Worm (Caenorhabditis elegans) whole organism, L3 larva: ENCODE data around the gene ZK1290.10.

Source experiments
- R02D3.7 ChIP-seq: fragments of 150-350 bp; optimal IDR thresholded peaks from 2 replicates; lab custom pipeline; 2014; ENCODE audit warnings: missing biosample characterization, missing genetic modification characterization
- ZK546.5 ChIP-seq: sonication (generic microtip); optimal IDR thresholded peaks from 2 replicates; lab custom pipeline; 2017; ENCODE audit warnings: missing biosample characterization, missing genetic modification characterization
- aly-2 ChIP-seq: fragments of 150-350 bp; optimal IDR thresholded peaks from 2 replicates; lab custom pipeline; 2014; ENCODE audit warnings: missing biosample characterization, missing genetic modification characterization
- ama-1 ChIP-seq: fragments of 150-350 bp; optimal IDR thresholded peaks from 2 replicates; lab custom pipeline; 2018
- ceh-16 ChIP-seq: sonication (generic microtip); optimal IDR thresholded peaks from 2 replicates; lab custom pipeline; 2017; ENCODE audit warnings: missing biosample characterization, missing genetic modification characterization
- ceh-28 ChIP-seq: fragments of 150-350 bp; optimal IDR thresholded peaks from 2 replicates; lab custom pipeline; 2014; ENCODE audit warnings: missing biosample characterization, missing genetic modification reagents, missing genetic modification characterization
- ceh-82 ChIP-seq: fragments of 150-350 bp; optimal IDR thresholded peaks from 2 replicates; lab custom pipeline; 2014; ENCODE audit warnings: missing biosample characterization, missing genetic modification characterization
- ceh-9 ChIP-seq: sonication (generic microtip); optimal IDR thresholded peaks from 2 replicates; lab custom pipeline; 2018; ENCODE audit warnings: missing biosample characterization, missing genetic modification characterization
- daf-12 ChIP-seq: fragments of 150-350 bp; optimal IDR thresholded peaks from 2 replicates; lab custom pipeline; 2014; ENCODE audit warnings: missing biosample characterization, missing genetic modification reagents, missing genetic modification characterization
- egl-27 ChIP-seq: sonication (generic microtip); optimal IDR thresholded peaks from 4 replicates; lab custom pipeline; 2017; ENCODE audit warnings: missing biosample characterization, missing genetic modification reagents, missing genetic modification characterization
- egl-5 ChIP-seq: fragments of 150-350 bp; optimal IDR thresholded peaks from 2 replicates; lab custom pipeline; 2017; ENCODE audit warnings: missing biosample characterization, missing genetic modification reagents, missing genetic modification characterization, inconsistent platforms
- elt-1 ChIP-seq: fragments of 150-350 bp; optimal IDR thresholded peaks from 2 replicates; lab custom pipeline; 2014; ENCODE audit warnings: missing biosample characterization, missing genetic modification characterization
- elt-2 ChIP-seq: sonication (generic microtip); optimal IDR thresholded peaks from 2 replicates; lab custom pipeline; 2016; ENCODE audit warnings: missing genetic modification reagents, mild to moderate bottlenecking, missing genetic modification characterization, missing compliant biosample characterization
- elt-3 ChIP-seq, 3 experiments: fragments of 150-350 bp in 1 of 3; sonication (generic microtip) in 2 of 3; optimal IDR thresholded peaks; 2 replicates in 2 of 3; 4 replicates in 1 of 3; lab custom pipeline; 2014 to 2017; ENCODE audit warnings: missing biosample characterization in 3 of 3, missing genetic modification characterization in 3 of 3
- eor-1 ChIP-seq, 2 experiments: fragments of 150-350 bp; optimal IDR thresholded peaks; 2 replicates each; lab custom pipeline; 2014 to 2018; ENCODE audit warnings: missing biosample characterization in 2 of 2, missing genetic modification characterization in 2 of 2
- fkh-10 ChIP-seq: sonication (generic microtip); optimal IDR thresholded peaks from 2 replicates; lab custom pipeline; 2017; ENCODE audit warnings: missing biosample characterization, missing genetic modification reagents, missing genetic modification characterization
- fkh-2 ChIP-seq: fragments of 150-350 bp; optimal IDR thresholded peaks from 2 replicates; lab custom pipeline; 2014; ENCODE audit warnings: missing biosample characterization, missing genetic modification reagents, missing genetic modification characterization
- fos-1 ChIP-seq: fragments of 150-350 bp; optimal IDR thresholded peaks from 2 replicates; lab custom pipeline; 2014; ENCODE audit warnings: missing biosample characterization, missing genetic modification characterization
- hmg-11 ChIP-seq: sonication (generic microtip); optimal IDR thresholded peaks from 2 replicates; lab custom pipeline; 2016; ENCODE audit warnings: missing genetic modification characterization, missing compliant biosample characterization
- jun-1 ChIP-seq: fragments of 150-350 bp; optimal IDR thresholded peaks from 2 replicates; lab custom pipeline; 2014; ENCODE audit warnings: missing biosample characterization, missing genetic modification reagents, missing genetic modification characterization
- lin-15B ChIP-seq: fragments of 150-350 bp; optimal IDR thresholded peaks from 2 replicates; lab custom pipeline; 2014; ENCODE audit warnings: missing biosample characterization, missing genetic modification characterization
- lin-39 ChIP-seq: fragments of 150-350 bp; optimal IDR thresholded peaks from 2 replicates; lab custom pipeline; 2018; ENCODE audit warnings: missing biosample characterization, missing genetic modification reagents, missing genetic modification characterization
- lsy-12 ChIP-seq: sonication (generic microtip); optimal IDR thresholded peaks from 2 replicates; lab custom pipeline; 2016; ENCODE audit warnings: mild to moderate bottlenecking, missing genetic modification characterization, missing compliant biosample characterization
- mdl-1 ChIP-seq: fragments of 150-350 bp; optimal IDR thresholded peaks from 2 replicates; lab custom pipeline; 2014; ENCODE audit warnings: missing biosample characterization, missing genetic modification characterization
- mml-1 ChIP-seq: fragments of 150-350 bp; sonication (generic microtip); optimal IDR thresholded peaks from 3 replicates; lab custom pipeline; 2014; ENCODE audit warnings: missing biosample characterization, missing genetic modification characterization
- nfya-1 ChIP-seq: sonication (generic microtip); optimal IDR thresholded peaks from 2 replicates; lab custom pipeline; 2017; ENCODE audit warnings: missing genetic modification characterization, mild to moderate bottlenecking, missing compliant biosample characterization, antibody characterized with exemption, moderate library complexity; ENCODE audit not compliant: insufficient read depth
- nhr-11 ChIP-seq: fragments of 150-350 bp; optimal IDR thresholded peaks from 2 replicates; lab custom pipeline; 2014; ENCODE audit warnings: missing biosample characterization, missing genetic modification characterization
- nhr-12 ChIP-seq: fragments of 150-350 bp; optimal IDR thresholded peaks from 2 replicates; lab custom pipeline; 2014; ENCODE audit warnings: missing biosample characterization, missing genetic modification characterization
- nhr-23 ChIP-seq: fragments of 150-350 bp; optimal IDR thresholded peaks from 2 replicates; lab custom pipeline; 2014; ENCODE audit warnings: missing biosample characterization, missing genetic modification reagents, missing genetic modification characterization
- nhr-237 ChIP-seq: fragments of 150-350 bp; optimal IDR thresholded peaks from 2 replicates; lab custom pipeline; 2014; ENCODE audit warnings: missing biosample characterization, missing genetic modification characterization
- nhr-25 ChIP-seq: sonication (generic microtip); optimal IDR thresholded peaks from 2 replicates; lab custom pipeline; 2017; ENCODE audit warnings: missing biosample characterization, missing genetic modification characterization
- nhr-28 ChIP-seq: fragments of 150-350 bp; optimal IDR thresholded peaks from 2 replicates; lab custom pipeline; 2014; ENCODE audit warnings: missing biosample characterization, missing genetic modification characterization
- nhr-43 ChIP-seq: sonication (generic microtip); optimal IDR thresholded peaks from 2 replicates; lab custom pipeline; 2016; ENCODE audit warnings: mild to moderate bottlenecking, missing genetic modification characterization, missing compliant biosample characterization; ENCODE audit not compliant: poor library complexity, severe bottlenecking
- nhr-67 ChIP-seq: fragments of 150-350 bp; optimal IDR thresholded peaks from 2 replicates; lab custom pipeline; 2014; ENCODE audit warnings: missing biosample characterization, missing genetic modification characterization
- nhr-76 ChIP-seq: fragments of 150-350 bp; sonication (generic microtip); optimal IDR thresholded peaks from 5 replicates; lab custom pipeline; 2014; ENCODE audit warnings: missing biosample characterization, missing genetic modification characterization
- nhr-77 ChIP-seq: fragments of 150-350 bp; optimal IDR thresholded peaks from 2 replicates; lab custom pipeline; 2014; ENCODE audit warnings: missing biosample characterization, missing genetic modification characterization
- pha-4 ChIP-seq: fragments of 150-350 bp; optimal IDR thresholded peaks from 2 replicates; lab custom pipeline; 2014; ENCODE audit warnings: missing biosample characterization, missing genetic modification reagents, missing genetic modification characterization
- pqm-1 ChIP-seq: fragments of 150-350 bp; optimal IDR thresholded peaks from 2 replicates; lab custom pipeline; 2017; ENCODE audit warnings: missing biosample characterization, missing genetic modification characterization, inconsistent platforms
- sea-2 ChIP-seq: fragments of 150-350 bp; sonication (generic microtip); optimal IDR thresholded peaks from 4 replicates; lab custom pipeline; 2014; ENCODE audit warnings: missing biosample characterization, missing genetic modification reagents, missing genetic modification characterization
- skn-1 ChIP-seq: fragments of 150-350 bp; optimal IDR thresholded peaks from 2 replicates; lab custom pipeline; 2014; ENCODE audit warnings: missing biosample characterization, missing genetic modification characterization
- snpc-4 ChIP-seq: fragments of 150-350 bp; optimal IDR thresholded peaks from 2 replicates; lab custom pipeline; 2014; ENCODE audit warnings: missing biosample characterization, missing genetic modification characterization
- tbx-2 ChIP-seq: sonication (generic microtip); optimal IDR thresholded peaks from 2 replicates; lab custom pipeline; 2016; ENCODE audit warnings: mild to moderate bottlenecking, missing genetic modification characterization, missing compliant biosample characterization
- unc-39 ChIP-seq: sonication (generic microtip); optimal IDR thresholded peaks from 4 replicates; lab custom pipeline; 2017; ENCODE audit warnings: missing biosample characterization, missing genetic modification characterization
- unc-62 ChIP-seq: fragments of 150-350 bp; sonication (generic microtip); optimal IDR thresholded peaks from 4 replicates; lab custom pipeline; 2014; ENCODE audit warnings: missing biosample characterization, missing genetic modification reagents, missing genetic modification characterization
- zag-1 ChIP-seq: fragments of 150-350 bp; optimal IDR thresholded peaks from 2 replicates; lab custom pipeline; 2014; ENCODE audit warnings: missing biosample characterization, missing genetic modification characterization
- ztf-11 ChIP-seq: fragments of 150-350 bp; optimal IDR thresholded peaks from 2 replicates; lab custom pipeline; 2014; ENCODE audit warnings: missing biosample characterization, missing genetic modification characterization
- ztf-4 ChIP-seq: fragments of 150-350 bp; optimal IDR thresholded peaks from 2 replicates; lab custom pipeline; 2014; ENCODE audit warnings: missing biosample characterization, missing genetic modification characterization

The ZK1290.10 gene

DNA sequence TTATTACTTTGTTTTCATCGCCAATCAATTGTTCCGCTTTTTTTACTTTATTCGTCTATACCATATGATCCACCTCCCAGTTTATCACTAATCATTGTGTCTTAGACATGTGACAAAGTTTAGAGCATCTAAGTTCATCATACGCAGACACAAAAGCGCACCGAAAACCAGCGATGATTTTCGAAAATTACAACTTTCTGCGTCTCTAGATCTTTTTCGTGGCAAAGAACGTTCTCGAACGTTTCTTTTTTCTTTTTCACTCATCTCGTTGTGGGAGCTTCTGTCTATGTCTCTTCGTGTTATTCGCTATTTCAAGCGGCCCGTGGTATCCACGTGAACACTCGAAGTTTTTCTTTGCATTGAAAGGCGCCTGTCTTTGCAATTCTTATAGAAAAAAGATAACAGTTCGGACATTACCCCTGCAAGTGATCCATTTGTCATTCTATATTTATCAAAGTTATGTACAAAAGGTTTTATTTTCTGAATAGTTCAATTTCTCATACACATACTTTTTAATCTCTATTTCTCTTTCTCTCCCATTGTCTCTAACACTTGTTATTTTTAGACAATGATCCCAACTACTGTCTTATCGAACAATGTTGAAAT, 24.5 kb downstream of the ZK1290.10 start, which contains the start of gene ZK1290.5:
Gene ZK1290.5, plus strand, starts transcription at position 566 of the 606 bp plus-strand sequence.
- TF ChIP-seq hmg-11: no peak
- TF ChIP-seq eor-1 (tag; optimal IDR thresholded peaks at IDR 0.05; lab: Kevin White, UChicago): no peak
- TF ChIP-seq egl-27 (tag; lab: Kevin White, UChicago): peak; percentile 77
- TF ChIP-seq R02D3.7 (tag; lab: Kevin White, UChicago): no peak
- TF ChIP-seq lin-39 (tag; lab: Kevin White, UChicago): peak; percentile 67
- TF ChIP-seq nhr-77: no peak
- TF ChIP-seq nhr-12 (tag; lab: Kevin White, UChicago): no peak
- peak; percentile 34 for TF ChIP-seq unc-62 (GFP tag; lab: Kevin White, UChicago)
- no peak for TF ChIP-seq sea-2 (GFP tag; lab: Kevin White, UChicago)
- peak; percentile 80 for TF ChIP-seq nhr-11 (tag; lab: Kevin White, UChicago)
- TF ChIP-seq ceh-82 (tag; lab: Kevin White, UChicago): no peak
- TF ChIP-seq pqm-1 (tag; lab: Kevin White, UChicago): peak; percentile 73
- no peak for TF ChIP-seq ceh-9
- TF ChIP-seq nhr-237 (tag; lab: Kevin White, UChicago): no peak
- TF ChIP-seq ceh-16 (tag; lab: Kevin White, UChicago): no peak
- no peak for TF ChIP-seq nhr-28 (tag; lab: Kevin White, UChicago)
- peak; percentile 84 for TF ChIP-seq lsy-12 (tag; lab: Kevin White, UChicago)
- no peak for TF ChIP-seq daf-12 (tag; lab: Kevin White, UChicago)
- TF ChIP-seq mml-1: peak; percentile 75
- peak; percentile 84 for TF ChIP-seq pha-4
- no peak for TF ChIP-seq nhr-67 (tag; lab: Kevin White, UChicago)
- TF ChIP-seq snpc-4 (tag; lab: Kevin White, UChicago): peak; percentile 35
- TF ChIP-seq elt-1 (tag; lab: Kevin White, UChicago): peak; percentile 20
- no peak for TF ChIP-seq ama-1 (lab: Kevin White, UChicago)
- no peak for TF ChIP-seq fkh-10 (GFP tag; lab: Kevin White, UChicago)
- peak; percentile 58 for TF ChIP-seq lin-15B
- peak; percentile 94 for TF ChIP-seq elt-2
- TF ChIP-seq nhr-76 (tag; lab: Kevin White, UChicago): no peak
- peak; percentile 71 for TF ChIP-seq skn-1
- no peak for TF ChIP-seq zag-1 (tag; lab: Kevin White, UChicago)
- peak; percentile 92 for TF ChIP-seq nhr-23
- TF ChIP-seq nfya-1 (tag; lab: Kevin White, UChicago): peak; percentile 87
- no peak for TF ChIP-seq fkh-2 (tag; lab: Kevin White, UChicago)
- TF ChIP-seq ztf-4: peak; percentile 35
- TF ChIP-seq nhr-43: peak; percentile 91
- TF ChIP-seq unc-39: no peak
- peak; percentile 51 for TF ChIP-seq egl-5
- TF ChIP-seq fos-1 (tag; lab: Kevin White, UChicago): peak; percentile 60
- peak; percentile 93 for TF ChIP-seq jun-1 (tag; lab: Kevin White, UChicago)
- peak; percentile 60 for TF ChIP-seq ceh-28 (tag; lab: Kevin White, UChicago)
- TF ChIP-seq tbx-2: peak; percentile 62
- peak; percentile 53 for TF ChIP-seq mdl-1 (tag; lab: Kevin White, UChicago)
- no peak for TF ChIP-seq ztf-11 (tag; lab: Kevin White, UChicago)
- peak; percentile 1 to 61 (median 49) for TF ChIP-seq elt-3 (tag; optimal IDR thresholded peaks at IDR 0.05; lab: Kevin White, UChicago)
- TF ChIP-seq ZK546.5: no peak
- TF ChIP-seq aly-2 (tag; lab: Kevin White, UChicago): no peak
- peak; percentile 86 for TF ChIP-seq nhr-25 (tag; lab: Kevin White, UChicago)
